Worm (Caenorhabditis elegans) whole organism, late embryonic: ENCODE data around the gene igcm-4.

Experiments used
- C08G9.2 ChIP-seq: sonication (generic microtip); optimal IDR thresholded peaks from 2 replicates; lab custom pipeline; 2016; ENCODE audit warnings: mild to moderate bottlenecking, missing genetic modification characterization, moderate library complexity, missing compliant biosample characterization
- C38D4.7 ChIP-seq: fragments of 200-800 bp; sonication (Bioruptor generic); optimal IDR thresholded peaks from 2 replicates; lab custom pipeline; 2018; ENCODE audit warnings: mild to moderate bottlenecking, missing genetic modification characterization, moderate library complexity, missing compliant biosample characterization
- F13H6.1 ChIP-seq: sonication (generic microtip); optimal IDR thresholded peaks from 2 replicates; lab custom pipeline; 2016; ENCODE audit warnings: missing genetic modification characterization, missing compliant biosample characterization
- K02D7.2 ChIP-seq: sonication (generic microtip); optimal IDR thresholded peaks from 2 replicates; lab custom pipeline; 2017; ENCODE audit warnings: mild to moderate bottlenecking, missing genetic modification characterization, missing compliant biosample characterization
- K09A11.1 ChIP-seq: sonication (generic microtip); optimal IDR thresholded peaks from 2 replicates; lab custom pipeline; 2017; ENCODE audit warnings: antibody characterized with exemption, mild to moderate bottlenecking, missing genetic modification characterization, missing compliant biosample characterization; ENCODE audit not compliant: insufficient read depth
- T23F11.4 ChIP-seq: fragments of 200-800 bp; sonication (Bioruptor generic); optimal IDR thresholded peaks from 2 replicates; lab custom pipeline; 2018; ENCODE audit warnings: mild to moderate bottlenecking, missing genetic modification characterization, missing compliant biosample characterization
- Y22D7AL.16 ChIP-seq: sonication (generic microtip); optimal IDR thresholded peaks from 2 replicates; lab custom pipeline; 2016; ENCODE audit warnings: missing genetic modification characterization, missing compliant biosample characterization
- ceh-18 ChIP-seq: sonication (generic microtip); optimal IDR thresholded peaks from 2 replicates; lab custom pipeline; 2016; ENCODE audit warnings: missing genetic modification characterization, missing compliant biosample characterization
- ceh-22 ChIP-seq: sonication (generic microtip); optimal IDR thresholded peaks from 2 replicates; lab custom pipeline; 2017; ENCODE audit warnings: missing biosample characterization, missing genetic modification characterization
- ceh-30 ChIP-seq: fragments of 150-350 bp; optimal IDR thresholded peaks from 2 replicates; lab custom pipeline; 2014; ENCODE audit warnings: missing biosample characterization, missing genetic modification characterization
- ceh-31 ChIP-seq: sonication (generic microtip); optimal IDR thresholded peaks from 2 replicates; lab custom pipeline; 2016; ENCODE audit warnings: missing genetic modification characterization, missing compliant biosample characterization
- ceh-45 ChIP-seq: fragments of 200-800 bp; sonication (Bioruptor generic); IDR thresholded peaks from 2 replicates; pipeline ENCODE4 v1.3.6; 2022; ENCODE audit warnings: missing genetic modification reagents, missing genetic modification characterization, missing compliant biosample characterization
- ceh-9 ChIP-seq: sonication (generic microtip); optimal IDR thresholded peaks from 2 replicates; lab custom pipeline; 2016; ENCODE audit warnings: mild to moderate bottlenecking, missing genetic modification characterization, inconsistent platforms, missing compliant biosample characterization
- che-1 ChIP-seq: sonication (generic microtip); optimal IDR thresholded peaks from 2 replicates; lab custom pipeline; 2016; ENCODE audit warnings: mild to moderate bottlenecking, missing genetic modification characterization, missing compliant biosample characterization
- dmd-4 ChIP-seq: sonication (generic microtip); optimal IDR thresholded peaks from 2 replicates; lab custom pipeline; 2016; ENCODE audit warnings: borderline replicate concordance, missing genetic modification characterization, missing compliant biosample characterization
- elt-2 ChIP-seq: sonication (generic microtip); optimal IDR thresholded peaks from 2 replicates; lab custom pipeline; 2016; ENCODE audit warnings: missing genetic modification reagents, missing genetic modification characterization, missing compliant biosample characterization
- elt-4 ChIP-seq: sonication (generic microtip); optimal IDR thresholded peaks from 2 replicates; lab custom pipeline; 2016; ENCODE audit warnings: missing genetic modification characterization, missing compliant biosample characterization
- fkh-10 ChIP-seq: fragments of 150-350 bp; optimal IDR thresholded peaks from 2 replicates; lab custom pipeline; 2014; ENCODE audit warnings: missing biosample characterization, missing genetic modification reagents, missing genetic modification characterization
- gmeb-2 ChIP-seq: sonication (generic microtip); optimal IDR thresholded peaks from 2 replicates; lab custom pipeline; 2016; ENCODE audit warnings: missing genetic modification characterization, inconsistent platforms, missing compliant biosample characterization
- hlh-6 ChIP-seq: sonication (generic microtip); optimal IDR thresholded peaks from 2 replicates; lab custom pipeline; 2016; ENCODE audit warnings: missing genotype, missing genetic modification characterization, missing compliant biosample characterization
- npax-4 ChIP-seq: sonication (generic microtip); optimal IDR thresholded peaks from 2 replicates; lab custom pipeline; 2016; ENCODE audit warnings: missing genetic modification characterization, missing compliant biosample characterization
- pax-1 ChIP-seq: fragments of 150-350 bp; optimal IDR thresholded peaks from 2 replicates; lab custom pipeline; 2014; ENCODE audit warnings: missing biosample characterization, missing genetic modification characterization
- pha-2 ChIP-seq: sonication (generic microtip); optimal IDR thresholded peaks from 2 replicates; lab custom pipeline; 2017; ENCODE audit warnings: mild to moderate bottlenecking, missing genetic modification characterization, missing compliant biosample characterization
- pqm-1 ChIP-seq: sonication (generic microtip); optimal IDR thresholded peaks from 2 replicates; lab custom pipeline; 2016; ENCODE audit warnings: missing genetic modification characterization, missing compliant biosample characterization
- ref-2 ChIP-seq: sonication (generic microtip); optimal IDR thresholded peaks from 2 replicates; lab custom pipeline; 2016; ENCODE audit warnings: missing genetic modification characterization, missing compliant biosample characterization
- ttx-3 ChIP-seq: sonication (generic microtip); optimal IDR thresholded peaks from 2 replicates; lab custom pipeline; 2016; ENCODE audit warnings: missing genetic modification reagents, missing genetic modification characterization, missing compliant biosample characterization
- unc-3 ChIP-seq, 2 experiments: fragments of 200-800 bp in 1 of 2; sonication (Bioruptor generic) in 1 of 2; sonication (generic microtip) in 1 of 2; conservative IDR thresholded peaks in 1 of 2; optimal IDR thresholded peaks in 1 of 2; 2 replicates each; pipeline versions ENCODE4 v1.3.6 to Lab custom; 2016 to 2022; ENCODE audit warnings: missing compliant biosample characterization in 2 of 2, missing genetic modification characterization in 2 of 2, missing genetic modification reagents in 1 of 2
- unc-42 ChIP-seq: sonication (generic microtip); optimal IDR thresholded peaks from 2 replicates; lab custom pipeline; 2016; ENCODE audit warnings: missing genotype, missing genetic modification characterization, missing compliant biosample characterization
- unc-55 ChIP-seq: sonication (generic microtip); optimal IDR thresholded peaks from 2 replicates; lab custom pipeline; 2017; ENCODE audit warnings: missing biosample characterization, missing genetic modification reagents, missing genetic modification characterization
- zip-5 ChIP-seq: sonication (generic microtip); optimal IDR thresholded peaks from 2 replicates; lab custom pipeline; 2016; ENCODE audit warnings: missing genetic modification characterization, missing compliant biosample characterization
- ztf-16 ChIP-seq: sonication (generic microtip); optimal IDR thresholded peaks from 2 replicates; lab custom pipeline; 2017; ENCODE audit warnings: missing genetic modification characterization, missing compliant biosample characterization

igcm-4 gene

DNA sequence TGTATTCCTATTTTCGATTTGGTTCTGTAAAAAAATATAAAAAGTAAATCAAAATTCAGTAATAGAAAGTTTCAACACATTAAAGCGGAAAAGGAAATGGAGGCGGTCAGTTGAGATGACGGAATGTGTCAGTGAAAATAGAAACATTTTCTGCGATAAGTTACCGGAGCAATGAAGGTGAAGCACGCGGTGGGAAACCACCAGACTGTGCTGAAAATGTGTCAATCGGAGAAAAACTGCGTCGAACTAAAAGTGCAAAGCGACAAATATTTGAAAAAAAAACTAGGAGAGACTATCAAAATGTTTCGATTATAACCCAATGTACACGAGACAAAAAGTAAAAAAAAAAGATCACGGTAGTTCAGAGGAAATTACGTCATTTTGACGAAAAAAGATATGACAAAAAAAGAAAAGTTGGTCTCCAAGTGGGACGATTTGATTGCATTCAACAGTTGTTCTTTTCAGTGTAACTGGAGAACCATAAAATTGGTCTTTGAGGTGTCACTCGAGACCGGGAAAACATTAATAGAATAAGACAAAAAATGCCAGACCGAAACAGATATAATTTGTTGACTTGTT, 24.3 kb upstream of the igcm-4 start, which contains the start of gene acl-4:
TSS of gene acl-4 (minus strand) at position 27 of the 579 bp plus-strand sequence.
- TF ChIP-seq hlh-6 (tag; lab: Kevin White, UChicago) = no peak
- no peak for TF ChIP-seq ceh-30

- TF ChIP-seq gmeb-2 (tag; lab: Kevin White, UChicago) = no peak
- TF ChIP-seq elt-2 (tag; lab: Kevin White, UChicago) = peak; percentile 1
- no peak for TF ChIP-seq elt-4 (tag; lab: Kevin White, UChicago)
Observed at ce11 chrX:2068294-2068693, 22.1 kb upstream of the igcm-4 start.

DNA sequence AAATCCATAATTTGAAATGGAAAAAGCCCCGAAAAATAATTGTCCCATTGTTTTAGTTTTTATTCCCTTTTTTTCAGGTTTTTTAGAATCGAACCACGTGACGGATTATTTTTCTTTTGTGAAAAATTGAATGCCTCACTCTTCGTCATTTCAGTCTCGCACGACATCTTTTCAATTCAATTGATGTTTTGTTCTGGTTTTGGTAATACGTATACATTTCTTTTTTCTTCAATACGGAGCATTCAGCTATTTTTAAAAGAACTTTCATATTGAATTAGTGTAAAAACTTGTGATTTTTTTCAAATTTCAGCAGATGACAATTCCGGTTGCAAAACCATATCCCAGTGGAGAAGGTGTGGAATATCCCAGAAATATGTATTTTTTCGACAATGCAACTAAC, 18.6 kb upstream of the igcm-4 start, which contains the start of gene F49H12.7:
TSS of gene F49H12.7 (plus strand) at position 301 of the 400 bp plus-strand sequence.
- TF ChIP-seq C38D4.7 (GFP tag; lab: Kevin White, UChicago) = no peak
- TF ChIP-seq ztf-16 (tag; lab: Kevin White, UChicago) = no peak
- no peak for TF ChIP-seq T23F11.4 (GFP tag; lab: Kevin White, UChicago)
- no peak for TF ChIP-seq zip-5
- TF ChIP-seq ttx-3 (tag; lab: Kevin White, UChicago) = no peak
- TF ChIP-seq pqm-1 = no peak
- TF ChIP-seq unc-3 (GFP tag; conservative IDR thresholded peaks at IDR 0.05; lab: Robert Waterston, UW) = no peak
- no peak for TF ChIP-seq unc-3 (tag; optimal IDR thresholded peaks at IDR 0.05; lab: Kevin White, UChicago)
- no peak for TF ChIP-seq elt-2 (tag; lab: Kevin White, UChicago)
- no peak for TF ChIP-seq dmd-4
- no peak for TF ChIP-seq C08G9.2 (tag; lab: Kevin White, UChicago)

- TF ChIP-seq pax-1 (tag; lab: Kevin White, UChicago) (no peak), elt-2 (tag; lab: Kevin White, UChicago) (peak; percentile 14)
Observed at ce11 chrX:2051602-2052001, 5.4 kb upstream of the igcm-4 start, which contains the start of gene Y102A11A.1. Gene Y102A11A.1, plus strand, starts transcription at chrX:2051824.

- TF ChIP-seq unc-55 (GFP tag; lab: Kevin White, UChicago) (peak; percentile 69), unc-42 (no peak)
Observed at ce11 chrX:2050212-2050611, 4.1 kb upstream of the igcm-4 start.

- TF ChIP-seq ceh-31 (tag; lab: Kevin White, UChicago) (peak; percentile 66), npax-4 (no peak), K09A11.1 (tag; lab: Kevin White, UChicago) (no peak), che-1 (tag; lab: Kevin White, UChicago) (no peak), unc-42 (peak; percentile 89), zip-5 (no peak), ceh-9 (tag; lab: Kevin White, UChicago) (no peak), ref-2 (tag; lab: Kevin White, UChicago) (peak; percentile 23)
Observed at ce11 chrX:2048865-2049405, 2.8 kb upstream of the igcm-4 start.

ce11 chrX:2047208-2047946, 1.2 kb upstream of the igcm-4 start:
- no peak for TF ChIP-seq F13H6.1 (tag; lab: Kevin White, UChicago)
- TF ChIP-seq K02D7.2 = no peak
- TF ChIP-seq ceh-18 = no peak
- no peak for TF ChIP-seq ceh-45 (GFP tag; lab: Robert Waterston, UW)
- TF ChIP-seq ceh-31 (tag; lab: Kevin White, UChicago) = no peak
- no peak for TF ChIP-seq pax-1 (tag; lab: Kevin White, UChicago)
- no peak for TF ChIP-seq Y22D7AL.16 (tag; lab: Kevin White, UChicago)
- TF ChIP-seq ceh-22 = peak; percentile 66
- TF ChIP-seq pha-2 = peak; percentile 19
- peak; percentile 66 for TF ChIP-seq unc-55 (GFP tag; lab: Kevin White, UChicago)
- TF ChIP-seq fkh-10 (GFP tag; lab: Kevin White, UChicago) = no peak
